Fruit fly (Drosophila melanogaster) whole organism, pupa: ENCODE data around the gene CG45067.

Experiments
- CG10348 ChIP-seq: fragments of 200-800 bp; sonication (Bioruptor generic); IDR thresholded peaks from 2 replicates; pipeline ENCODE4 v1.3.6; 2022; ENCODE audit warnings: missing biosample characterization, missing genetic modification characterization
- CG13204 ChIP-seq: fragments of 200-800 bp; sonication (Bioruptor generic); optimal IDR thresholded peaks from 2 replicates; lab custom pipeline; 2018; ENCODE audit warnings: missing biosample characterization, mild to moderate bottlenecking, missing genetic modification characterization, moderate library complexity
- CG32121 ChIP-seq: fragments of 200-800 bp; sonication (Bioruptor generic); IDR thresholded peaks from 2 replicates; pipeline ENCODE4 v1.3.6; 2022; ENCODE audit warnings: missing biosample characterization, missing genetic modification characterization
- CG8159 ChIP-seq: fragments of 200-800 bp; sonication (Bioruptor generic); optimal IDR thresholded peaks from 3 replicates; lab custom pipeline; 2018; ENCODE audit warnings: missing biosample characterization, mild to moderate bottlenecking, missing genetic modification characterization, moderate library complexity
- CG8301 ChIP-seq: fragments of 200-800 bp; sonication (Bioruptor generic); optimal IDR thresholded peaks from 2 replicates; lab custom pipeline; 2018; ENCODE audit warnings: missing biosample characterization, mild to moderate bottlenecking, missing genetic modification characterization
- CG9948 ChIP-seq: fragments of 200-800 bp; sonication (Bioruptor generic); optimal IDR thresholded peaks from 2 replicates; lab custom pipeline; 2018; ENCODE audit warnings: missing biosample characterization, mild to moderate bottlenecking, missing genetic modification characterization, moderate library complexity
- D1 ChIP-seq: fragments of 200-800 bp; sonication (Bioruptor generic); optimal IDR thresholded peaks from 2 replicates; lab custom pipeline; 2018; ENCODE audit warnings: missing biosample characterization, mild to moderate bottlenecking, missing genetic modification characterization, moderate library complexity
- EcR ChIP-seq: fragments of 200-800 bp; sonication (Bioruptor generic); optimal IDR thresholded peaks from 3 replicates; lab custom pipeline; 2019; ENCODE audit warnings: missing biosample characterization, missing genetic modification characterization, mild to moderate bottlenecking, moderate library complexity, missing genetic modification reagents
- Ets98B ChIP-seq: fragments of 200-800 bp; sonication (Bioruptor generic); IDR thresholded peaks from 2 replicates; pipeline ENCODE4 v1.3.6; 2022; ENCODE audit warnings: missing biosample characterization, missing genetic modification characterization
- Pif1A ChIP-seq: fragments of 200-800 bp; sonication (Bioruptor generic); optimal IDR thresholded peaks from 3 replicates; lab custom pipeline; 2016; ENCODE audit warnings: missing biosample characterization, missing genetic modification characterization
- Pif1B ChIP-seq: fragments of 200-800 bp; sonication (Bioruptor generic); optimal IDR thresholded peaks from 3 replicates; lab custom pipeline; 2016; ENCODE audit warnings: missing biosample characterization, missing genetic modification characterization
- gl ChIP-seq: fragments of 200-800 bp; sonication (Bioruptor generic); optimal IDR thresholded peaks from 2 replicates; lab custom pipeline; 2018; ENCODE audit warnings: missing biosample characterization, mild to moderate bottlenecking, missing genetic modification characterization

dm6 chr3L:3148125-3149059 lies 34.1 kb upstream of the CG45067 start, which contains the start of the genes Usp5 and BtbVII:
- TF ChIP-seq CG9948 (tag; lab: Kevin White, UChicago): peak; percentile 27
- peak; percentile 48 for TF ChIP-seq CG8159 (tag; lab: Kevin White, UChicago)
- TF ChIP-seq CG13204 (GFP tag; lab: Kevin White, UChicago): no peak
- TF ChIP-seq D1 (tag; lab: Kevin White, UChicago): no peak
- peak; percentile 44 for TF ChIP-seq CG8301 (tag; lab: Kevin White, UChicago)
- TF ChIP-seq EcR: no peak
- no peak for TF ChIP-seq Pif1A (GFP tag; lab: Kevin White, UChicago)
- TF ChIP-seq Ets98B (GFP tag; lab: Robert Waterston, UW): no peak
- TF ChIP-seq CG32121: no peak
- peak; percentile 56 for TF ChIP-seq gl (tag; lab: Kevin White, UChicago)
- TF ChIP-seq CG10348: no peak
- peak; percentile 10 for TF ChIP-seq Pif1B (GFP tag; lab: Kevin White, UChicago)
